Fruit fly (Drosophila melanogaster) whole organism: Measurements from ENCODE around the gene Osi22.

ENCODE experiments used
- CG8478 ChIP-seq: fragments of >200 bp; optimal IDR thresholded peaks from 2 replicates; lab custom pipeline; 2018; ENCODE audit warnings: inconsistent platforms
- Dll ChIP-seq: fragments of >200 bp; optimal IDR thresholded peaks from 2 replicates; lab custom pipeline; 2017
- EcR ChIP-seq, 2 experiments: fragments of >200 bp; optimal IDR thresholded peaks; 2 replicates each; lab custom pipeline; 2017; ENCODE audit warnings: missing biosample characterization in 2 of 2, missing genetic modification characterization in 2 of 2, missing genetic modification reagents in 2 of 2
- pan ChIP-seq: fragments of >200 bp; optimal IDR thresholded peaks from 2 replicates; lab custom pipeline; 2017
- psq ChIP-seq: fragments of >200 bp; optimal IDR thresholded peaks from 2 replicates; lab custom pipeline; 2017
- usp ChIP-seq: fragments of >200 bp; optimal IDR thresholded peaks from 2 replicates; lab custom pipeline; 2017; ENCODE audit warnings: missing biosample characterization, missing genetic modification characterization, mixed read lengths

Osi22 gene

DNA sequence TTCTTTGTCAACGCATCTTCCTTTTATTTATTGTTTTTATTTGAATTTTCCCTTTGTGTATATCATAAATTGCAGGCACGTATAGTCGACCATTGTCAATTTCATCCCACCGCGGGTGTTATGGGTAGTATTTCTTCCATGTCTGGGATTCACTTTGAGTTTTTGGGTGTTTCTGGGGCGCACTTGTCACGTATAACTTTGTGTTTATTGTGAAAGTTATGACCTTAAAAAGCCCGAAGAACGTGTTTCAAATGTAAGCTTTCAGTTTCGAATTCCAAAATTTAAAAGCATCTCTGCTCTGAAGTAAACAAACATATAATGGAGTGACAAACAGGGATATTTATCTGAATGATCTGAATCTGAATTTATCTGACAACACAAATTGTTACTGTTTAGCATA, 16.2 kb downstream of the Osi22 start:
- TF ChIP-seq CG8478 (lab: Kevin White, UChicago) (no peak), Dll (lab: Kevin White, UChicago) (no peak), psq (lab: Kevin White, UChicago) (no peak), usp (GFP tag; lab: Kevin White, UChicago) (no peak), pan (no peak), EcR (GFP tag; optimal IDR thresholded peaks at IDR 0.05; lab: Kevin White, UChicago) (no peak)

DNA sequence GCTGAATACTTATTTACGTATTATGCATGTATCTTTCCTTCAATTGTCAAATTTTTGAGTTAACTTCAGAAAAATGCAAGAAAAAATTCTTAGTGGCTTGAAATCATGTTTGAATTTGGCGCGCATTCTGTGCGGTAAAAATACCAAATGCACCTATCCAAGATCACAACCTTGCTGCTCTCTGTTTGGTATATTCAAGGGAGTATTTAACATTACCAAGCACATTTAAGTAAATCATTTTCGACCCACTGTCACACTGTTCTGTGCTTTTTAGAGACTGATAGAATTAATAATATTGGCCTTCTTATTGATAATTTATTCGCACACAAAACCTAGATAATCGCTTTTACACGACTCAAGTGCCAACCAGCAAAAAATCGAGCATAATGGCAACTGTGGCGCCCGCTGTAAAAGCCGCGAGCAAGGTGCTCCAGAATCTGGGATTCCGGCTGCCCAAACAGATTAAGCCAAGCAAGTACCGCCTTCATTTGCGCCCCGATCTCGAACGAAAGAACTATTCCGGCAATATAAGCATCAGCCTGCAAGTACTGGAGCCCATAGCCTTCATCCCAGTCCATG, 18.8 kb downstream of the Osi22 start:
- TF ChIP-seq usp (GFP tag; lab: Kevin White, UChicago) (no peak), EcR (GFP tag; optimal IDR thresholded peaks at IDR 0.05; lab: Kevin White, UChicago) (no peak)

DNA sequence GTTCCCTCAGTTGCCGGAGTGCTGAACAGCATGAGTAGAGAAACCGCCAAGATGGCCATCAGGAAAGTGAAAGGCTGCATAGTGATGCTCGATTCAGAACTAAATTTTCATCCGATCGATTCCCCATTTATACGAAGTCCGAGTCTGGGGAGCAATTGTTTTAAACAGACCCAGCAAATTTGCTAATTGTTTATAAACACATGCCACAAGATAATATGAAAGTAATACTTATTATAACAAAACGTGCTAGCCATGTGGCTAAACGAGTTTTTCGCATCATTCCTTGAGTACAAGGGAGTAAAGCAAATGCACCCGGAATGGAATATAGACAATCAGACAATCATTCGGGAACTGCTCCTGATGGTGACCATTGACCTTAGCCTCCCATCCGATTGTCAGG, 22.7 kb downstream of the Osi22 start, which contains the start of gene CG44142:
TSS of gene CG44142 (minus strand) at position 101 of the 400 bp plus-strand sequence.
- TF ChIP-seq psq (lab: Kevin White, UChicago) (no peak), usp (GFP tag; lab: Kevin White, UChicago) (no peak), pan (no peak), CG8478 (lab: Kevin White, UChicago) (no peak), Dll (lab: Kevin White, UChicago) (no peak), EcR (GFP tag; optimal IDR thresholded peaks at IDR 0.05; lab: Kevin White, UChicago) (no peak)

DNA sequence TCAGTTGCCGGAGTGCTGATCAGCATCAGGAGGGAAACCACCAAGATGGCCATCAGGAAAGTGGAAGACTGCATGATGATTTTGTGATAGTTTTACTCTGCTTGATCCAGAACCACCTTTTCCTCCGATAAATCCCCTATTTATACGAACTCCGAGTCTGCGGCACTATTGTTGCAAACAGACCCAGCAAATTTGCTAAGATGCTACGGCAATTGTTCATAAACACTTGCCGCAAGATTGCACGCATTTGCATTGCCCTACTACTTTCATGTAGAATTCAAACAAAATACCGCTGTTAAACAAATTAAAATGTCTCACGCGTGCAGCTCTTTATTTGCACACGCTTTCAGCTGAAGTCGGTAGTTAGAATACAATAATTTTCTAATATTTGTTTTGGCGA, 28.7 kb downstream of the Osi22 start, which contains the start of gene CG45080:
TSS of gene CG45080 (minus strand) at position 101 of the 400 bp plus-strand sequence.
- TF ChIP-seq Dll (lab: Kevin White, UChicago) (no peak), pan (no peak), EcR (GFP tag; optimal IDR thresholded peaks at IDR 0.05; lab: Kevin White, UChicago) (no peak), usp (GFP tag; lab: Kevin White, UChicago) (no peak), psq (lab: Kevin White, UChicago) (no peak), CG8478 (lab: Kevin White, UChicago) (no peak)

DNA sequence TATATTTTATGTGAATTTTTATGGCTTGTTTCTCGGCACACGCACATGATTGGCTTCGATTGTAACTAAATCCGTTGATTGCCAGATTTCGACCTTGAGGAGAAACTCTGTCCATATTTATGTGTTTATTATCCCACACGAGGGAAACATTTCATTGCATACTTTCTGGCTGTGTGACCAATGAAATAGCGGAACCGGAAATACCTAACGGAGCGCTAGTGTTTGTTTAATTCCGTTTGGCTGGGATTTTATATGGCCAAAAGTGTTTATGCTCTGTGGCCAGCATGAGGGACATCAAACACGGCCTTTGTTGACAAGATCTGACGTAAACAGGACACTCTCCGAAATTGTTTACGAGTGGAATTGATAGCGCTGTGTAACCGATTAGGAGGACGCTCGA, 29.4 kb downstream of the Osi22 start:
- no peak for TF ChIP-seq CG8478 (lab: Kevin White, UChicago)
- TF ChIP-seq pan: no peak
- no peak for TF ChIP-seq Dll (lab: Kevin White, UChicago)
- TF ChIP-seq EcR (GFP tag; optimal IDR thresholded peaks at IDR 0.05; lab: Kevin White, UChicago): no peak
- TF ChIP-seq psq (lab: Kevin White, UChicago): no peak
- TF ChIP-seq usp (GFP tag; lab: Kevin White, UChicago): no peak

DNA sequence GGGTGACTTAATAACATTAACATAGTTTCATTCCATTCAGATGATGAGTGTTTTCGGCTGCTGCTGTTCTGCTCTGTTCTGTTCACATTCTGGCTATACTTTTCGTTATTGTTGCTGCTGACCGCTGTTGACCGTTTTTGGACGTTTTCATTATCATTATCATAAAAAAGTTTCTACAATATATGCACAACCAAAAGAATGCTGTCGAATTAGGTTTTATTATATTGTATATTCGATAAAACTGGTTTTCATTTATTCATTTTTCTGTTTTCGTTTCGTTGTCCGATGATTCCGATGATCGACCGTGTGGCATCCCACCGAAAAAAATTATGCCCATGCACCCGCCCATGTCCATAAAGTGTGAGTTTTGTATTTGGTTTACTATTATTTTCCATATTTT, 42.6 kb downstream of the Osi22 start:
- no peak for TF ChIP-seq pan
- TF ChIP-seq Dll (lab: Kevin White, UChicago): no peak
- TF ChIP-seq usp (GFP tag; lab: Kevin White, UChicago): no peak
- no peak for TF ChIP-seq psq (lab: Kevin White, UChicago)

DNA sequence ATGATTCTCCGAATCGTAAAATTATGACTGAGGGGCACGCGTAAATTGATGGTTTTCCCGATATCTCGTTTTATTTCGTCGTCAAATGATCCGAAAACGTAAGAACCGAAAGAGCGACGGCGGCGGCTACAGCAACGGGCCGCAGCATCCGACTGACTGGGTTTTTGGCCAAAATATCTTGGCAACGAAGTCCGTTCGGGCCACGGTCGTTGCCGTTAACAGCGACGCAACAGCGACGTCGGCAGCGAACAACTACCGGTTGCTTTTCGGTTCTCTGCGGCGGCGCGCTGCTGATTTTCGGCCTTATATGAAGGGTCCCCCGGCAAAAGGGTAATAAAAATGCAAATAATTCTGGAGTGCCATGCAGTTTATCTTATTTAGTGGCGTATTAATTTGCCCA, 43.6 kb downstream of the Osi22 start, which contains the start of gene PK2-R2:
TSS of gene PK2-R2 (minus strand) at position 160 of the 400 bp plus-strand sequence.
- no peak for TF ChIP-seq pan
- TF ChIP-seq usp (GFP tag; lab: Kevin White, UChicago): no peak
- no peak for TF ChIP-seq psq (lab: Kevin White, UChicago)
- TF ChIP-seq EcR (GFP tag; optimal IDR thresholded peaks at IDR 0.05; lab: Kevin White, UChicago): no peak
- no peak for TF ChIP-seq Dll (lab: Kevin White, UChicago)
- no peak for TF ChIP-seq CG8478 (lab: Kevin White, UChicago)

DNA sequence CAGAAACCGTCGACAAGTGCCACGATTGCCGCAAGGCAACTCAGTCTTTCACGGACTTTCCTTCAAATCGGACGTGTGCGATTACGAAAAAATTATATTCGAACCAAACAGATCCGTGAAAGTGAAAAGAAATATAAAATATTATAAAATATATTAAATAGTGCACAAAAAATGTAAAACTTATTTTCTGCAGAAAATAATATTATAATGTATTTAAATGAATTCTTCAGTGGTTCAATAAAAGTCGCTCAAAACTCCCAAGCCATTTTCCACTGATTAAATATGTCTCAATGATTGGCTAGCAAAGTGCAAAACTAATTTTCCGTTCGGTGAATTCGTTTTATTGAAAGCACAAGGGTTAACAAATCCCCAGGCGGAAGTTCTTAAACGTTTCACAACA, 47.6 kb downstream of the Osi22 start, which contains the start of gene PK2-R1:
TSS of gene PK2-R1 (plus strand) at position 301 of the 400 bp plus-strand sequence.
- TF ChIP-seq psq (lab: Kevin White, UChicago) (no peak), Dll (lab: Kevin White, UChicago) (no peak), pan (no peak), CG8478 (lab: Kevin White, UChicago) (no peak), usp (GFP tag; lab: Kevin White, UChicago) (no peak), EcR (GFP tag; optimal IDR thresholded peaks at IDR 0.05; lab: Kevin White, UChicago) (no peak)
